Fruit fly (Drosophila melanogaster): ENCODE measurements around the gene CG16710.

CG16710 gene

dm6 chr3R:23646183-23646582, 36.1 kb upstream of the CG16710 start (continued):
- TF ChIP-seq Eip75B (GFP tag; optimal IDR thresholded peaks at IDR 0.05), result peak; percentile 76
- TF ChIP-seq svp (GFP tag), result peak; percentile 89
- peak; percentile 79; the same call in 1 of the 2 replicates for TF ChIP-seq CG11294 (GFP tag; IDR thresholded peaks at IDR 0.05)
- TF ChIP-seq CG34406 (GFP tag; optimal IDR thresholded peaks at IDR 0.05), result peak; percentile 68
- peak; percentile 61 for TF ChIP-seq CG10631 (GFP tag; optimal IDR thresholded peaks at IDR 0.05)
- TF ChIP-seq pdm3 (GFP tag; optimal IDR thresholded peaks at IDR 0.05), result peak; percentile 84
- TF ChIP-seq Hr4 (GFP tag; optimal IDR thresholded peaks at IDR 0.05), result peak; percentile 92
- peak; percentile 93 for TF ChIP-seq Eip78C (GFP tag)
- TF ChIP-seq dac (GFP tag; optimal IDR thresholded peaks at IDR 0.05), result peak; percentile 79
- peak in 1 of 2 experiments; percentile 11 for TF ChIP-seq ss (GFP tag; optimal IDR thresholded peaks at IDR 0.05)
- TF ChIP-seq CG6792 (GFP tag; optimal IDR thresholded peaks at IDR 0.05), result peak; percentile 65
- TF ChIP-seq Sox102F (GFP tag; optimal IDR thresholded peaks at IDR 0.05), result peak; percentile 73
- peak; percentile 18 for TF ChIP-seq CG16779 (tag; optimal IDR thresholded peaks at IDR 0.05)
- TF ChIP-seq cyc (GFP tag; optimal IDR thresholded peaks at IDR 0.05), result peak; percentile 72
- peak; percentile 62 for TF ChIP-seq Ets96B (tag; optimal IDR thresholded peaks at IDR 0.05)
- TF ChIP-seq eg (GFP tag; IDR thresholded peaks at IDR 0.05), result peak; percentile 93
- peak; percentile 63 for TF ChIP-seq Sox15 (GFP tag; optimal IDR thresholded peaks at IDR 0.05)
- peak; percentile 67 for TF ChIP-seq CG7368 (GFP tag; optimal IDR thresholded peaks at IDR 0.05)
- TF ChIP-seq CG8319 (GFP tag; optimal IDR thresholded peaks at IDR 0.05), result peak; percentile 63
- TF ChIP-seq fd59A (GFP tag; optimal IDR thresholded peaks at IDR 0.05), result peak; percentile 40
- peak; percentile 74 for TF ChIP-seq CG31627 (GFP tag; optimal IDR thresholded peaks at IDR 0.05)
- TF ChIP-seq Gug (GFP tag; IDR thresholded peaks at IDR 0.05), result peak; percentile 80
- TF ChIP-seq CG8632 (GFP tag; optimal IDR thresholded peaks at IDR 0.05), result peak; percentile 62
- peak; percentile 81 for TF ChIP-seq Hr38 (GFP tag; optimal IDR thresholded peaks at IDR 0.05)
- peak; percentile 81 for TF ChIP-seq Lpt (GFP tag; optimal IDR thresholded peaks at IDR 0.05)
- TF ChIP-seq CG8119 (GFP tag; IDR thresholded peaks at IDR 0.05), result peak; percentile 92
- TF ChIP-seq CG6276 (GFP tag; optimal IDR thresholded peaks at IDR 0.05), result peak; percentile 88
- TF ChIP-seq Sox14 (GFP tag; optimal IDR thresholded peaks at IDR 0.05), result peak; percentile 78
- peak; percentile 67 for TF ChIP-seq CG11902 (GFP tag; optimal IDR thresholded peaks at IDR 0.05)
- TF ChIP-seq acj6 (GFP tag; optimal IDR thresholded peaks at IDR 0.05), result peak; percentile 84

DNA sequence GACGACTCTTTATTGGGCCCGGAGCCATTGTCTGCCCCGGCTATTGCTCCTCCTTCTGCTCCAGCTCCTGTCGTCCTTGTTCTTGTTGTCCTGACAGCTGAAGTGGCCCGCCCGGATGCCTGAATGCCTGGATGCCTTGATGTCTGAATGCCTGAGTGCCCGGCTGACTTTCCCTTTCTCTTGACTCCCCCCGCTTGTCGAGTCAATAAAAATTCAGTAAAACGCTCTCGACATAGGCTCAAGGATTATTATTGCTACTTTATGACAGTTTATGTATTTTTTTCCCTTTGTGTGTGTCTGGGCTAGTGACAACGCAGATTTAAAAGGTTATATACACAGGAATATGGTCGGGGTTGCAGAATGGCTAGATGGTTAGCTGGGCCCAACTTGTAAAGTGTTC, 32.5 kb upstream of the CG16710 start:
- TF ChIP-seq vri (GFP tag; optimal IDR thresholded peaks at IDR 0.05) (no peak), Ets96B (tag; optimal IDR thresholded peaks at IDR 0.05) (no peak), lz (GFP tag; optimal IDR thresholded peaks at IDR 0.05) (no peak), CG3919 (GFP tag; optimal IDR thresholded peaks at IDR 0.05) (no peak), salr (GFP tag; optimal IDR thresholded peaks at IDR 0.05) (no peak), CG9139 (GFP tag; optimal IDR thresholded peaks at IDR 0.05) (no peak), CG11294 (GFP tag; IDR thresholded peaks at IDR 0.05) (no peak), eg (GFP tag; IDR thresholded peaks at IDR 0.05) (no peak), CG31627 (GFP tag; optimal IDR thresholded peaks at IDR 0.05) (no peak), svp (GFP tag) (no peak), Sox102F (GFP tag; optimal IDR thresholded peaks at IDR 0.05) (no peak), CG16779 (tag; optimal IDR thresholded peaks at IDR 0.05) (no peak), spab (GFP tag; optimal IDR thresholded peaks at IDR 0.05) (no peak), Gug (GFP tag; IDR thresholded peaks at IDR 0.05) (no peak)

DNA sequence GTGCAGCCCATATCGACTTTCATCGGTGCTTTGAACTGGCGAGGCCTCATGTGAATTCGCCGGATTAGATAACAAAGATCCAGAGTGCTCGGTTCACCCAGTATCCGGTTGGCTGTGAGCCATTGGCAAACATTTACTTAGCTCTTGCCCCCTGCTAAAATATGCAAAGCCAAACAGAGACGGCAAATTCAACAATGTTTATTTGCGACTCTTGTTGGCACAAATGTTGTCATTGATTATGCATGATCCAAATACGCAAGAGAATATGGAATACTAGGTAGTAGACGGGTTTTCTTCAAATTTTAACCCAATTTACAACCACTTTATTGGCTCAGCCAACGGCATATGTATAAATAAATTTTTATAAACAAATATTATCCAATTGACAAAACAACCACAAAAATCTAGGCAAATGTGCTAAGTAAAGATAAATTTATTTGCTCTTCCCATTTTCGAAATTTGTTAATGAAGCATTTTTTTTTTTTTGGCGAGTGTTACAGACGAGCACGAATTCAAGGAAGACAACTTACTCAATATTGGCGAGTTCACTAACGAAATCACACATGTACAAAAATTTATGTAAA, 29.7 kb upstream of the CG16710 start:
- TF ChIP-seq Eip78C (GFP tag) (peak; percentile 67), Gug (GFP tag; IDR thresholded peaks at IDR 0.05) (no peak), CG4318 (GFP tag; optimal IDR thresholded peaks at IDR 0.05) (no peak), Hr39 (GFP tag; optimal IDR thresholded peaks at IDR 0.05) (no peak), topi (GFP tag; optimal IDR thresholded peaks at IDR 0.05) (peak; percentile 13), CG7368 (GFP tag; optimal IDR thresholded peaks at IDR 0.05) (peak; percentile 26), acj6 (GFP tag; optimal IDR thresholded peaks at IDR 0.05) (no peak), CG6792 (GFP tag; optimal IDR thresholded peaks at IDR 0.05) (peak; percentile 30), CG10669 (GFP tag; optimal IDR thresholded peaks at IDR 0.05) (no peak), cyc (GFP tag; optimal IDR thresholded peaks at IDR 0.05) (no peak), Smox (GFP tag; optimal IDR thresholded peaks at IDR 0.05) (peak; percentile 25), CG9139 (GFP tag; optimal IDR thresholded peaks at IDR 0.05) (no peak), CG32006 (GFP tag; optimal IDR thresholded peaks at IDR 0.05) (no peak), dac (GFP tag; optimal IDR thresholded peaks at IDR 0.05) (no peak), spab (GFP tag; optimal IDR thresholded peaks at IDR 0.05) (no peak), lz (GFP tag; optimal IDR thresholded peaks at IDR 0.05) (no peak), pdm3 (GFP tag; optimal IDR thresholded peaks at IDR 0.05) (no peak), salr (GFP tag; optimal IDR thresholded peaks at IDR 0.05) (no peak), Hr4 (GFP tag; optimal IDR thresholded peaks at IDR 0.05) (no peak), CG15336 (GFP tag; IDR thresholded peaks at IDR 0.05) (no peak), svp (GFP tag) (peak; percentile 50), Blimp-1 (GFP tag; optimal IDR thresholded peaks at IDR 0.05) (no peak), CG8119 (GFP tag; IDR thresholded peaks at IDR 0.05) (no peak), CG34406 (GFP tag; optimal IDR thresholded peaks at IDR 0.05) (peak; percentile 14), vri (GFP tag; optimal IDR thresholded peaks at IDR 0.05) (peak; percentile 90), dsx (GFP tag; optimal IDR thresholded peaks at IDR 0.05; ENCODE audit: poor library complexity, severe bottlenecking) (no peak), CG11294 (GFP tag; IDR thresholded peaks at IDR 0.05) (no peak), eg (GFP tag; IDR thresholded peaks at IDR 0.05) (no peak)
